Worm (Caenorhabditis elegans) whole organism, L3 larva: ENCODE data around the gene F52C12.6.

Experiments
- R02D3.7 ChIP-seq: fragments of 150-350 bp; optimal IDR thresholded peaks from 2 replicates; lab custom pipeline; 2014; ENCODE audit warnings: missing biosample characterization, missing genetic modification characterization
- ZK546.5 ChIP-seq: sonication (generic microtip); optimal IDR thresholded peaks from 2 replicates; lab custom pipeline; 2017; ENCODE audit warnings: missing biosample characterization, missing genetic modification characterization
- aly-2 ChIP-seq: fragments of 150-350 bp; optimal IDR thresholded peaks from 2 replicates; lab custom pipeline; 2014; ENCODE audit warnings: missing biosample characterization, missing genetic modification characterization
- ama-1 ChIP-seq: fragments of 150-350 bp; optimal IDR thresholded peaks from 2 replicates; lab custom pipeline; 2018
- ceh-16 ChIP-seq: sonication (generic microtip); optimal IDR thresholded peaks from 2 replicates; lab custom pipeline; 2017; ENCODE audit warnings: missing biosample characterization, missing genetic modification characterization
- ceh-28 ChIP-seq: fragments of 150-350 bp; optimal IDR thresholded peaks from 2 replicates; lab custom pipeline; 2014; ENCODE audit warnings: missing biosample characterization, missing genetic modification reagents, missing genetic modification characterization
- daf-12 ChIP-seq: fragments of 150-350 bp; optimal IDR thresholded peaks from 2 replicates; lab custom pipeline; 2014; ENCODE audit warnings: missing biosample characterization, missing genetic modification reagents, missing genetic modification characterization
- egl-27 ChIP-seq: sonication (generic microtip); optimal IDR thresholded peaks from 4 replicates; lab custom pipeline; 2017; ENCODE audit warnings: missing biosample characterization, missing genetic modification reagents, missing genetic modification characterization
- egl-5 ChIP-seq: fragments of 150-350 bp; optimal IDR thresholded peaks from 2 replicates; lab custom pipeline; 2017; ENCODE audit warnings: missing biosample characterization, missing genetic modification reagents, missing genetic modification characterization, inconsistent platforms
- elt-1 ChIP-seq: fragments of 150-350 bp; optimal IDR thresholded peaks from 2 replicates; lab custom pipeline; 2014; ENCODE audit warnings: missing biosample characterization, missing genetic modification characterization
- elt-3 ChIP-seq, 3 experiments: fragments of 150-350 bp in 1 of 3; sonication (generic microtip) in 2 of 3; optimal IDR thresholded peaks; 2 replicates in 2 of 3; 4 replicates in 1 of 3; lab custom pipeline; 2014 to 2017; ENCODE audit warnings: missing biosample characterization in 3 of 3, missing genetic modification characterization in 3 of 3
- fkh-10 ChIP-seq: sonication (generic microtip); optimal IDR thresholded peaks from 2 replicates; lab custom pipeline; 2017; ENCODE audit warnings: missing biosample characterization, missing genetic modification reagents, missing genetic modification characterization
- fkh-2 ChIP-seq: fragments of 150-350 bp; optimal IDR thresholded peaks from 2 replicates; lab custom pipeline; 2014; ENCODE audit warnings: missing biosample characterization, missing genetic modification reagents, missing genetic modification characterization
- hmg-11 ChIP-seq: sonication (generic microtip); optimal IDR thresholded peaks from 2 replicates; lab custom pipeline; 2016; ENCODE audit warnings: missing genetic modification characterization, missing compliant biosample characterization
- lin-15B ChIP-seq: fragments of 150-350 bp; optimal IDR thresholded peaks from 2 replicates; lab custom pipeline; 2014; ENCODE audit warnings: missing biosample characterization, missing genetic modification characterization
- lin-39 ChIP-seq: fragments of 150-350 bp; optimal IDR thresholded peaks from 2 replicates; lab custom pipeline; 2018; ENCODE audit warnings: missing biosample characterization, missing genetic modification reagents, missing genetic modification characterization
- mdl-1 ChIP-seq: fragments of 150-350 bp; optimal IDR thresholded peaks from 2 replicates; lab custom pipeline; 2014; ENCODE audit warnings: missing biosample characterization, missing genetic modification characterization
- mml-1 ChIP-seq: fragments of 150-350 bp; sonication (generic microtip); optimal IDR thresholded peaks from 3 replicates; lab custom pipeline; 2014; ENCODE audit warnings: missing biosample characterization, missing genetic modification characterization
- nfya-1 ChIP-seq: sonication (generic microtip); optimal IDR thresholded peaks from 2 replicates; lab custom pipeline; 2017; ENCODE audit warnings: missing genetic modification characterization, mild to moderate bottlenecking, missing compliant biosample characterization, antibody characterized with exemption, moderate library complexity; ENCODE audit not compliant: insufficient read depth
- nhr-11 ChIP-seq: fragments of 150-350 bp; optimal IDR thresholded peaks from 2 replicates; lab custom pipeline; 2014; ENCODE audit warnings: missing biosample characterization, missing genetic modification characterization
- nhr-12 ChIP-seq: fragments of 150-350 bp; optimal IDR thresholded peaks from 2 replicates; lab custom pipeline; 2014; ENCODE audit warnings: missing biosample characterization, missing genetic modification characterization
- nhr-25 ChIP-seq: sonication (generic microtip); optimal IDR thresholded peaks from 2 replicates; lab custom pipeline; 2017; ENCODE audit warnings: missing biosample characterization, missing genetic modification characterization
- nhr-76 ChIP-seq: fragments of 150-350 bp; sonication (generic microtip); optimal IDR thresholded peaks from 5 replicates; lab custom pipeline; 2014; ENCODE audit warnings: missing biosample characterization, missing genetic modification characterization
- nhr-77 ChIP-seq: fragments of 150-350 bp; optimal IDR thresholded peaks from 2 replicates; lab custom pipeline; 2014; ENCODE audit warnings: missing biosample characterization, missing genetic modification characterization
- pha-4 ChIP-seq: fragments of 150-350 bp; optimal IDR thresholded peaks from 2 replicates; lab custom pipeline; 2014; ENCODE audit warnings: missing biosample characterization, missing genetic modification reagents, missing genetic modification characterization
- pqm-1 ChIP-seq: fragments of 150-350 bp; optimal IDR thresholded peaks from 2 replicates; lab custom pipeline; 2017; ENCODE audit warnings: missing biosample characterization, missing genetic modification characterization, inconsistent platforms
- sea-2 ChIP-seq: fragments of 150-350 bp; sonication (generic microtip); optimal IDR thresholded peaks from 4 replicates; lab custom pipeline; 2014; ENCODE audit warnings: missing biosample characterization, missing genetic modification reagents, missing genetic modification characterization
- snpc-4 ChIP-seq: fragments of 150-350 bp; optimal IDR thresholded peaks from 2 replicates; lab custom pipeline; 2014; ENCODE audit warnings: missing biosample characterization, missing genetic modification characterization
- unc-39 ChIP-seq: sonication (generic microtip); optimal IDR thresholded peaks from 4 replicates; lab custom pipeline; 2017; ENCODE audit warnings: missing biosample characterization, missing genetic modification characterization
- unc-62 ChIP-seq: fragments of 150-350 bp; sonication (generic microtip); optimal IDR thresholded peaks from 4 replicates; lab custom pipeline; 2014; ENCODE audit warnings: missing biosample characterization, missing genetic modification reagents, missing genetic modification characterization
- zag-1 ChIP-seq: fragments of 150-350 bp; optimal IDR thresholded peaks from 2 replicates; lab custom pipeline; 2014; ENCODE audit warnings: missing biosample characterization, missing genetic modification characterization
- ztf-11 ChIP-seq: fragments of 150-350 bp; optimal IDR thresholded peaks from 2 replicates; lab custom pipeline; 2014; ENCODE audit warnings: missing biosample characterization, missing genetic modification characterization
- ztf-4 ChIP-seq: fragments of 150-350 bp; optimal IDR thresholded peaks from 2 replicates; lab custom pipeline; 2014; ENCODE audit warnings: missing biosample characterization, missing genetic modification characterization

Gene F52C12.6

DNA sequence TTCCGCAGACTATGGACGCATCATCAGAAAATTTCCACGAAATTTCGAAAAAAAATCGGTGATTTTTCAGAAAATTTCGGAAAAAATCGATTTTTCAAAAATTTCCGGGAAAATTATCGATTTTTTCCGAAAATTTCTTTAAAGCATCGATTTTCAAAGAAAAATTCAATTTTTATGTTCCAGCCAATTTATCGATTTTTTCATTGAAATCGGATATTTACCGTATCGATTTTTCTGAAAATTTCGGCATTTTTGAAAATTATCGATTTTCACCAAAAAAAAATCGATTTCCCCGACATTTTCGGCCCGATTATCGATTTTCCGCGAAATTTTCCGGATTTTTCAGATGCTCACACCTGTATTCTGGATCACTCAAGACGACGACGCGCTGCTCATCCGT is 8.6 kb downstream of the F52C12.6 start, which contains the start of gene Y48A5A.1:
Gene Y48A5A.1 (plus strand): TSS at position 347 of the 400 bp plus-strand sequence.
- TF ChIP-seq ceh-28: peak; percentile 93
- no peak for TF ChIP-seq sea-2 (GFP tag; lab: Kevin White, UChicago)
- no peak for TF ChIP-seq elt-3 (tag; optimal IDR thresholded peaks at IDR 0.05; lab: Kevin White, UChicago)

DNA sequence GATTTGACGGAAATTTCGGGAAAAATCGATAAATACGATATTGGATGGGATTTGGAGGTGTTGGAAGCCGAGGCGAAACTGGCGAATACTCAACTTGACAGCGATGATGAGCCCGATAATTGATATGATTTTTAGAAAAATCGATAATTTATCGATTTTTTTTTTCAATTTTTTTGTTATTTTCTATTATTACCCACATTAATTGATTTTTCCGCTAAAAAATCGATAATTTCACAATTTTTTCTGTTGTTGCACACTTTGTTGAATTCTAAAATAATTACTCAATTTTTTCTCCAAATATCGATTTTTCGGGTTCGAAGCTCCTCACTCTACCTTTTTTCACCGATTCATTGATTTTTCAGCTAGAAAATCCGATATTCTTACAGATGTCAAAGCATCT is 12.8 kb downstream of the F52C12.6 start, which contains the start of gene Y48A5A.3:
Gene Y48A5A.3 (plus strand): TSS at position 385 of the 400 bp plus-strand sequence.
- TF ChIP-seq ceh-28 (peak; percentile 90), snpc-4 (no peak)

DNA sequence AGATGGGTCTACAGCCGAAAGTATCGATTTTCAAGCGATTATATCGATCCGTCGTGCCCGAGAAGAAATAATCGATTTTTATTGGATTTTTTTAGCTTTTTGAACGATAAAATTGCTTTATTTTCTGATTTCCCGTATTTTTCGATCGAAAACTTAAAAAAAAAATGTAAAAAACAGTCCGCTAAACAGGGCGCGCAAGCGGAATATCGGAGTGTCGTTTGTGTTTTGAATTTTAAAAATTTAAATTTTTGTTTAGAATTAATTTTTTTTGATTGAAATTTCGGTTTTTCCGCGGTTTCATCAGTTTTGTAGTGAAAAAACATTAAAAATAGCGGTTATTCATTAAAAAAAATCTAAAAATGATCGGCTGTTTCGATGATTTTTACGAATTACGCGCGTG is 13.6 kb downstream of the F52C12.6 start:
- TF ChIP-seq egl-5 (tag; lab: Kevin White, UChicago) (no peak), R02D3.7 (no peak), sea-2 (GFP tag; lab: Kevin White, UChicago) (no peak), ceh-16 (no peak)
- TF ChIP-seq, all 47 proteins: peak for 0

DNA sequence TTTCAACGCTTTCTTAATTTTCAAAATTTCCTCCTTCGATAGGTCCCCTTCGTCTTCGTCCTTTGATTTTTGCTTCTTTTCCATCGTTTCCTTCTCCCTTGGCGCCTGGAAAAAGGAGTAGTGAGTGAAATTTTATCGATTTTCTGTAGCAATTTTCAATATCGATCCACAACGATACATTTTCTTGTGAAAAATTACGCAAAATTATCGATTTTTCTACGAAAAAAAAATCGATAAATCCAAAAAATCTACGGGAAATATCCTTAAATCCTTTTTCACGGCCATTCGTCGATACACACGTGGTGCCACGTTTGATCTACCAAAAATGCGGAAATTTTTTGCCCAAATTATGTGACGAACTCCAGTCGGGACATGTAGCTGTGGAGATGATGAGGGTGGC is 14.6 kb downstream of the F52C12.6 start:
- TF ChIP-seq ceh-28: peak; percentile 76
- TF ChIP-seq sea-2 (GFP tag; lab: Kevin White, UChicago): no peak
- TF ChIP-seq ceh-16: no peak

DNA sequence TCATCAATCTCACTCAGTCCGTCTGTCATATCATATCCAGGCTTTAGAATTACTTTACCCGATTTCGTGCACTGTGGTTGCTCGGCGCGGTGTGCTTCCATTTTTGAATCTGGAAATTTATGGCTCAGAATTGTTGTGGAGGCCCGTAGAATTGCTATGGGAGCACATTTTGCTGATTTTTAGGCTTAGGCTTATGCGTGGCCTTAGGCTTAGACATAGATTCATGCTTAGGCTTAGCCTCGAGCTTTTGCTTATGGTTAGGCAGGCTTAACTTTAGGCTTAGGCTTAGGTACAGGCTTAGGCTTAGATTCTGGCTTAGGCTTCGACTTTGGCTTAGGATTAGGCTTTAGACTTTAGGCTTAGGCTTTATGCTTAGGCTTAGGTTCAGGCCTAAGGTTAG is 15.8 kb downstream of the F52C12.6 start, which contains the start of gene Y76B12C.4:
Gene Y76B12C.4 (minus strand): TSS at position 101 of the 400 bp plus-strand sequence.
- TF ChIP-seq daf-12 (tag; lab: Kevin White, UChicago) (no peak), hmg-11 (no peak), fkh-2 (tag; lab: Kevin White, UChicago) (no peak), nhr-11 (tag; lab: Kevin White, UChicago) (no peak), mml-1 (tag; lab: Kevin White, UChicago) (no peak), unc-39 (tag; lab: Kevin White, UChicago) (no peak), ztf-11 (tag; lab: Kevin White, UChicago) (no peak), nfya-1 (tag; lab: Kevin White, UChicago) (no peak), unc-62 (no peak), ztf-4 (no peak), aly-2 (tag; lab: Kevin White, UChicago) (no peak), ZK546.5 (tag; lab: Kevin White, UChicago) (no peak), egl-5 (tag; lab: Kevin White, UChicago) (no peak), ama-1 (lab: Kevin White, UChicago) (no peak), egl-27 (tag; lab: Kevin White, UChicago) (no peak), nhr-76 (tag; lab: Kevin White, UChicago) (no peak)

DNA sequence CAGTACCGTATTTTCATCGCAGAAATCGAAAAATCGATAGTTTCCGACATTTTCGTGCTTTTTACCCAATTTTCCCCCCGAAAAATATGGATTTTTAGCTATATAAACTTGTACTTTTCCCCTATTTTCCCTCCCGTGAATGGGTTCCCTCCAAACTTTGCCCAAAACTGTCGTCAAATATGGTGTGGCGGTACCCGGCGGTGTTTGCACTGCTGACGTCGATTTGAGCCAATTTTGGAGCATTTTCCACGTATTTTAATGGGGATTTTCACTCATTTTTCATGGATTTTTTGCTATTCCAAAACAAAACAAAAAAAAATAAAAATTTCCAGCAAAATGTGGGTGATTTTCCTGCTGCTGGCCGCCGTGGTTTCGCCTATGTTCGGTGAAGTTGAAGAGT is 16.9 kb downstream of the F52C12.6 start, which contains the start of gene Y76B12C.3:
Gene Y76B12C.3 (plus strand): TSS at position 334 of the 400 bp plus-strand sequence.
- TF ChIP-seq elt-1 (tag; lab: Kevin White, UChicago) (no peak), nfya-1 (tag; lab: Kevin White, UChicago) (peak; percentile 8), nhr-25 (no peak), nhr-12 (tag; lab: Kevin White, UChicago) (no peak), ztf-4 (no peak), lin-15B (tag; lab: Kevin White, UChicago) (peak; percentile 39), nhr-11 (tag; lab: Kevin White, UChicago) (no peak), hmg-11 (peak; percentile 26), pha-4 (tag; lab: Kevin White, UChicago) (peak; percentile 22), unc-39 (tag; lab: Kevin White, UChicago) (no peak), ZK546.5 (tag; lab: Kevin White, UChicago) (no peak), egl-5 (tag; lab: Kevin White, UChicago) (no peak)

DNA sequence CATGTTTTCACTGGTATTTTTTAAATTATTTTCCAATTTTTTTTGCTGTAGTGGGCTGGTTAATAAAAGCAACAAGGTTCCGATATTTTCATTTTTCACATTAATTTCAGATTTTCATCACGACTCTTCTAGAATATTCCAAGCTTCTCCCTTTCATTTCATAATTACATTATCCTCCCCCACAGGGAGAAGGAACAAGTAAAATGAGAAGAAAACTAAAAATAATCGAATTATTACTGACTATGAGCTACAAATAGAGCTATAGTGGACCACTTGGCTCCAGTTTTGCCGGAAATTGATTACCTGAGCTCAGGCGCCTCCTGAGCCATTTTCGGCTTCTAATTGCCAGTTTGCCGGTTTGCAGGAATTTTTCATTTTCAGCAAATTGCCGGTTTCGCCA is 19.1 kb downstream of the F52C12.6 start:
- TF ChIP-seq elt-1 (tag; lab: Kevin White, UChicago): no peak

DNA sequence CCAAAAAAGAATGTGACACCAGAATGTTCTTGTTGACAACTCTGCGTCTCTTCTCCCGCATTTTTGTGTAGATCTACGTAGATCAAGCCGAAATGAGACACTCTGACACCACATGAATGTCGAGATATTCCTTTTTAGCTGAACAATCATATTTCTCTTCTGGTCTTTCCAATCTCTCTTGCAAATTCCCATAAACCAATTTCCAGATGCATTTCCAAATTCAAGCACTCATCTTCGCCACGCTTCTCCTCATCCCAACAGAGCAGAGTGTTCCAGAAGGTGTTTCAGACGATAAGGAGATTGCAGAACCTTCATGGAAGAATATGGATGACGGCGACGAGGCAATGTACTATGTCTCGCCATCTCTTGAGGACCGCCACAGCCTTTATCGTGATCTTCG is 23.3 kb downstream of the F52C12.6 start, which contains the start of gene Y76B12C.8:
Gene Y76B12C.8 (plus strand): TSS at position 207 of the 400 bp plus-strand sequence.
- TF ChIP-seq sea-2 (GFP tag; lab: Kevin White, UChicago) (no peak), mdl-1 (tag; lab: Kevin White, UChicago) (no peak), lin-39 (tag; lab: Kevin White, UChicago) (no peak), fkh-2 (tag; lab: Kevin White, UChicago) (no peak), snpc-4 (no peak), pha-4 (tag; lab: Kevin White, UChicago) (no peak), lin-15B (tag; lab: Kevin White, UChicago) (no peak), pqm-1 (tag; lab: Kevin White, UChicago) (no peak), zag-1 (tag; lab: Kevin White, UChicago) (no peak), fkh-10 (no peak), daf-12 (tag; lab: Kevin White, UChicago) (no peak), nhr-25 (no peak), nhr-77 (tag; lab: Kevin White, UChicago) (no peak), unc-62 (no peak), ceh-28 (no peak), aly-2 (tag; lab: Kevin White, UChicago) (no peak)
